Fruit fly (Drosophila melanogaster) whole organism, wandering third instar larva: ENCODE results near the gene CG13313.

Experiments used
- Abd-B ChIP-seq: fragments of >200 bp; optimal IDR thresholded peaks from 2 replicates; lab custom pipeline; 2017; ENCODE audit warnings: missing biosample characterization, missing genetic modification characterization
- CG32264 ChIP-seq: fragments of 200-800 bp; sonication (Bioruptor generic); optimal IDR thresholded peaks from 2 replicates; lab custom pipeline; 2016; ENCODE audit warnings: missing biosample characterization, missing genetic modification characterization
- CG9705 ChIP-seq: fragments of 200-800 bp; sonication (Bioruptor generic); optimal IDR thresholded peaks from 2 replicates; lab custom pipeline; 2018; ENCODE audit warnings: missing biosample characterization, mild to moderate bottlenecking, missing genetic modification characterization
- CrebA ChIP-seq: fragments of 200-800 bp; sonication (Bioruptor generic); optimal IDR thresholded peaks from 2 replicates; lab custom pipeline; 2016; ENCODE audit warnings: missing biosample characterization, mild to moderate bottlenecking, missing genetic modification characterization, borderline replicate concordance
- Dfd ChIP-seq: fragments of >200 bp; optimal IDR thresholded peaks from 2 replicates; lab custom pipeline; 2017; ENCODE audit warnings: missing biosample characterization, missing genetic modification characterization
- Dif ChIP-seq: fragments of 200-275, 200-300 bp; sonication (Bioruptor generic); optimal IDR thresholded peaks from 2 replicates; lab custom pipeline; 2018; ENCODE audit warnings: missing biosample characterization, missing genetic modification characterization; ENCODE audit not compliant: partially characterized antibody
- GATAd ChIP-seq: sonication (Bioruptor generic); optimal IDR thresholded peaks from 2 replicates; lab custom pipeline; 2016; ENCODE audit warnings: missing biosample characterization, missing genetic modification characterization
- HLH106 ChIP-seq: fragments of 200-800 bp; optimal IDR thresholded peaks from 3 replicates; lab custom pipeline; 2019; ENCODE audit warnings: missing biosample characterization, mild to moderate bottlenecking, missing genetic modification characterization, moderate library complexity
- Hnf4 ChIP-seq: fragments of 200-800 bp; sonication (Bioruptor generic); optimal IDR thresholded peaks from 2 replicates; lab custom pipeline; 2016; ENCODE audit warnings: missing biosample characterization, mild to moderate bottlenecking, missing genetic modification characterization
- Hr78 ChIP-seq: fragments of >200 bp; optimal IDR thresholded peaks from 2 replicates; lab custom pipeline; 2017; ENCODE audit warnings: missing biosample characterization, missing genetic modification characterization
- Hr83 ChIP-seq: fragments of 200-300 bp; sonication (Bioruptor generic); optimal IDR thresholded peaks from 2 replicates; lab custom pipeline; 2016; ENCODE audit warnings: missing biosample characterization, mild to moderate bottlenecking, missing genetic modification characterization, moderate library complexity; ENCODE audit not compliant: poor library complexity, severe bottlenecking
- Jra ChIP-seq: sonication (Bioruptor generic); optimal IDR thresholded peaks from 2 replicates; lab custom pipeline; 2016; ENCODE audit warnings: missing biosample characterization, missing genetic modification characterization
- Mio ChIP-seq: sonication (Bioruptor generic); optimal IDR thresholded peaks from 2 replicates; lab custom pipeline; 2016; ENCODE audit warnings: missing biosample characterization, missing genetic modification characterization
- Myc ChIP-seq: fragments of >200 bp; optimal IDR thresholded peaks from 2 replicates; lab custom pipeline; 2017
- N ChIP-seq: fragments of >200 bp; optimal IDR thresholded peaks from 2 replicates; lab custom pipeline; 2018; ENCODE audit warnings: missing biosample characterization, missing external identifiers, missing genetic modification characterization
- OdsH ChIP-seq: fragments of 200-800 bp; sonication (Bioruptor generic); optimal IDR thresholded peaks from 2 replicates; lab custom pipeline; 2016; ENCODE audit warnings: missing biosample characterization, mild to moderate bottlenecking, missing genetic modification characterization
- Rel ChIP-seq, 2 experiments: fragments of 200-800 bp; sonication (Bioruptor generic) in 1 of 2; optimal IDR thresholded peaks; 2 replicates in 1 of 2; 3 replicates in 1 of 2; lab custom pipeline; 2016 to 2019; ENCODE audit warnings: mild to moderate bottlenecking in 2 of 2, missing biosample characterization in 2 of 2, missing genetic modification characterization in 2 of 2, moderate library complexity in 1 of 2
- Sp1 ChIP-seq: fragments of 200-800 bp; sonication (Bioruptor generic); optimal IDR thresholded peaks from 3 replicates; lab custom pipeline; 2019; ENCODE audit warnings: missing biosample characterization, mild to moderate bottlenecking, missing genetic modification characterization, moderate library complexity
- Vsx2 ChIP-seq: fragments of 200-300, 225-300 bp; sonication (Bioruptor generic); optimal IDR thresholded peaks from 2 replicates; lab custom pipeline; 2018; ENCODE audit warnings: missing biosample characterization, missing genetic modification characterization; ENCODE audit not compliant: partially characterized antibody
- br ChIP-seq: fragments of 200-800 bp; sonication (Bioruptor generic); optimal IDR thresholded peaks from 2 replicates; lab custom pipeline; 2016; ENCODE audit warnings: missing biosample characterization, missing genetic modification characterization
- brk ChIP-seq: fragments of 200-800 bp; sonication (Bioruptor generic); optimal IDR thresholded peaks from 2 replicates; lab custom pipeline; 2016; ENCODE audit warnings: missing biosample characterization, mild to moderate bottlenecking, missing genetic modification characterization
- dl ChIP-seq, 2 experiments: fragments of 175-275, 200-275 bp in 1 of 2; fragments of 200-275 bp in 1 of 2; sonication (Bioruptor generic); optimal IDR thresholded peaks; lab custom pipeline; 2018; ENCODE audit warnings: mild to moderate bottlenecking in 2 of 2, missing biosample characterization in 2 of 2, missing genetic modification characterization in 2 of 2, moderate library complexity in 2 of 2; ENCODE audit not compliant: partially characterized antibody in 2 of 2, insufficient read depth in 1 of 2
- dmrt93B ChIP-seq: fragments of 200-800 bp; sonication (Bioruptor generic); optimal IDR thresholded peaks from 2 replicates; lab custom pipeline; 2018; ENCODE audit warnings: missing biosample characterization, mild to moderate bottlenecking, missing genetic modification characterization
- dsf ChIP-seq: sonication (Bioruptor generic); optimal IDR thresholded peaks from 2 replicates; lab custom pipeline; 2016; ENCODE audit warnings: missing biosample characterization, missing genetic modification characterization, borderline replicate concordance
- ey ChIP-seq: fragments of 200-800 bp; sonication (Bioruptor generic); optimal IDR thresholded peaks from 2 replicates; lab custom pipeline; 2016; ENCODE audit warnings: missing biosample characterization, missing genetic modification characterization
- foxo ChIP-seq, 2 experiments: fragments of 200-800 bp; sonication (Bioruptor generic); optimal IDR thresholded peaks; 2 replicates in 1 of 2; 3 replicates in 1 of 2; lab custom pipeline; 2016 to 2017; ENCODE audit warnings: missing biosample characterization in 2 of 2, missing genetic modification characterization in 2 of 2
- fru ChIP-seq: fragments of 200-800 bp; sonication (Bioruptor generic); optimal IDR thresholded peaks from 3 replicates; lab custom pipeline; 2016; ENCODE audit warnings: missing biosample characterization, mild to moderate bottlenecking, missing genetic modification characterization
- h ChIP-seq: fragments of 200-800 bp; sonication (Bioruptor generic); optimal IDR thresholded peaks from 3 replicates; lab custom pipeline; 2016; ENCODE audit warnings: missing biosample characterization, mild to moderate bottlenecking, missing genetic modification characterization
- jim ChIP-seq: fragments of 175-275, 200-325 bp; sonication (Bioruptor generic); optimal IDR thresholded peaks from 2 replicates; lab custom pipeline; 2016; ENCODE audit warnings: missing biosample characterization, mild to moderate bottlenecking, missing genetic modification characterization
- lola ChIP-seq: fragments of >200 bp; optimal IDR thresholded peaks from 2 replicates; lab custom pipeline; 2017; ENCODE audit warnings: missing biosample characterization, missing genetic modification characterization
- pan ChIP-seq: fragments of >200 bp; optimal IDR thresholded peaks from 2 replicates; lab custom pipeline; 2017
- psq ChIP-seq: fragments of 200-800 bp; sonication (Bioruptor generic); optimal IDR thresholded peaks from 3 replicates; lab custom pipeline; 2017; ENCODE audit warnings: missing biosample characterization, mild to moderate bottlenecking, missing genetic modification characterization, moderate library complexity
- rgr ChIP-seq: fragments of 200-800 bp; sonication (Bioruptor generic); optimal IDR thresholded peaks from 3 replicates; lab custom pipeline; 2016; ENCODE audit warnings: missing biosample characterization, mild to moderate bottlenecking, missing genetic modification characterization
- sage ChIP-seq: fragments of 200-800 bp; sonication (Bioruptor generic); optimal IDR thresholded peaks from 2 replicates; lab custom pipeline; 2016; ENCODE audit warnings: missing biosample characterization, mild to moderate bottlenecking, missing genetic modification characterization
- sv ChIP-seq: fragments of 200-800 bp; sonication (Bioruptor generic); optimal IDR thresholded peaks from 3 replicates; lab custom pipeline; 2016; ENCODE audit warnings: missing biosample characterization, missing genetic modification characterization
- tai ChIP-seq: sonication (Bioruptor generic); optimal IDR thresholded peaks from 2 replicates; lab custom pipeline; 2016; ENCODE audit warnings: missing biosample characterization, missing genetic modification characterization
- usp ChIP-seq: fragments of >200 bp; optimal IDR thresholded peaks from 2 replicates; lab custom pipeline; 2017; ENCODE audit warnings: missing biosample characterization, missing genetic modification characterization
- woc ChIP-seq: sonication (Bioruptor generic); optimal IDR thresholded peaks from 2 replicates; lab custom pipeline; 2016; ENCODE audit warnings: missing biosample characterization, mild to moderate bottlenecking, missing genetic modification characterization

CG13313 gene

DNA sequence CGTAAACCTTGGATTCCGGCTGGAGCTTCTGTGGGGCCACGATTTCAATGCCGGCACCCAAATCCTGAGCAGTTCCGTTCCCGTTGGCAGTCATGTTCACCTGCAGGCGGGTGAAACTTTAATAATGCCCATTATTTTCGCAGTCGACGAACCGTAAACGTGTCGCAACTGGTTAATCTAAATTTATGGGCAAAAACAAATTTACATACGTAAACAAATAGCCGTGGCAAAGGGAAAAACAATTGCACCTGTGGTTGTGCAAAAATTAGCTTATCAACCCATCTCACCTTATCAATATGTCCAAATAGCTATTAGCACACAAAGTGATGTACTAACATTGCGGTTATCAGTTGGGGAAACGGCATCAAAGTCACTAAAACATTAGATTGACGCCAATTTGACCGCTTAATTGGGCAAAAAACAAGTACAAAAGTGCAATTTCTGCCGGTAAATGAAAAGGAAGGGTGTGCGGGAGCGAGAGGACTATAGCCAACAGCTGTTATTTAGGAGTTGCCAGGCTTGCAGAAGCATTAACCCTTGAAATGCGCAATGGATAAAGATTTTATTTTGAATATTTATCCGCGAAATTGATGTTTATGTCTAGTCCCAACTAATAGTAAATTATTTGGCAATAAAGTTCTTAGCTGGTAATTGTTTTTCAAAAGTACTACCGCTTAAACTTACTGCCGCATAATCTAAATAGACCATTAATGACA lies 26.6 kb downstream of the CG13313 start:
- no peak for TF ChIP-seq Vsx2
- no peak for TF ChIP-seq dmrt93B (GFP tag; lab: Kevin White, UChicago)
- TF ChIP-seq Hr83 (GFP tag; lab: Kevin White, UChicago), result peak; percentile 38
- TF ChIP-seq CG32264 (GFP tag; lab: Kevin White, UChicago), result no peak
- TF ChIP-seq Sp1, result peak; percentile 2
- TF ChIP-seq CG9705 (GFP tag; lab: Kevin White, UChicago), result no peak
- TF ChIP-seq tai (GFP tag; lab: Kevin White, UChicago), result no peak
- TF ChIP-seq Jra (GFP tag; lab: Kevin White, UChicago), result no peak
- no peak for TF ChIP-seq dl (GFP tag; optimal IDR thresholded peaks at IDR 0.05; lab: Kevin White, UChicago; ENCODE audit: insufficient read depth in 1 of 2, partially characterized antibody in 2 of 2)
- TF ChIP-seq lola, result no peak
- TF ChIP-seq pan (lab: Kevin White, UChicago), result no peak
- no peak for TF ChIP-seq ey
- no peak for TF ChIP-seq Dif (GFP tag; lab: Kevin White, UChicago)
- no peak for TF ChIP-seq CrebA (GFP tag; lab: Kevin White, UChicago)
- TF ChIP-seq brk (GFP tag; lab: Kevin White, UChicago), result no peak
- TF ChIP-seq Myc (lab: Kevin White, UChicago), result no peak
- TF ChIP-seq h (GFP tag; lab: Kevin White, UChicago), result peak; percentile 52
- TF ChIP-seq rgr (GFP tag; lab: Kevin White, UChicago), result peak; percentile 8
- no peak for TF ChIP-seq Dfd (GFP tag; lab: Kevin White, UChicago)
- no peak for TF ChIP-seq Mio (GFP tag; lab: Kevin White, UChicago)
- no peak for TF ChIP-seq sage (GFP tag; lab: Kevin White, UChicago)
- TF ChIP-seq HLH106, result peak; percentile 32
- TF ChIP-seq Abd-B, result no peak
- TF ChIP-seq dsf, result no peak
- TF ChIP-seq br, result peak; percentile 26
- no peak for TF ChIP-seq N (GFP tag; lab: Kevin White, UChicago)
- no peak for TF ChIP-seq psq
- no peak for TF ChIP-seq jim
- no peak for TF ChIP-seq sv (GFP tag; lab: Kevin White, UChicago)
- TF ChIP-seq Rel (GFP tag; optimal IDR thresholded peaks at IDR 0.05; lab: Kevin White, UChicago), result no peak
- no peak for TF ChIP-seq Rel (tag; optimal IDR thresholded peaks at IDR 0.05; lab: Kevin White, UChicago)
- no peak for TF ChIP-seq GATAd (GFP tag; lab: Kevin White, UChicago)
- peak in 1 of 2 experiments; percentile 41 for TF ChIP-seq foxo (GFP tag; optimal IDR thresholded peaks at IDR 0.05; lab: Kevin White, UChicago)
- no peak for TF ChIP-seq usp (GFP tag; lab: Kevin White, UChicago)
- no peak for TF ChIP-seq OdsH
- TF ChIP-seq woc (GFP tag; lab: Kevin White, UChicago), result peak; percentile 25
- no peak for TF ChIP-seq fru
- no peak for TF ChIP-seq Hr78
- TF ChIP-seq Hnf4 (GFP tag; lab: Kevin White, UChicago), result no peak
- TF ChIP-seq, all 38 proteins: peak for 8

- no peak for TF ChIP-seq CG9705 (GFP tag; lab: Kevin White, UChicago)
- TF ChIP-seq OdsH, result peak; percentile 32
- no peak for TF ChIP-seq GATAd (GFP tag; lab: Kevin White, UChicago)
- peak; percentile 41 for TF ChIP-seq Hr83 (GFP tag; lab: Kevin White, UChicago)
- no peak for TF ChIP-seq Jra (GFP tag; lab: Kevin White, UChicago)
- TF ChIP-seq h (GFP tag; lab: Kevin White, UChicago), result no peak
- TF ChIP-seq Dif (GFP tag; lab: Kevin White, UChicago), result peak; percentile 18
- TF ChIP-seq rgr (GFP tag; lab: Kevin White, UChicago), result no peak
- TF ChIP-seq Hnf4 (GFP tag; lab: Kevin White, UChicago), result no peak
- TF ChIP-seq tai (GFP tag; lab: Kevin White, UChicago), result no peak
- TF ChIP-seq fru, result peak; percentile 3
- TF ChIP-seq Mio (GFP tag; lab: Kevin White, UChicago), result no peak
- no peak for TF ChIP-seq woc (GFP tag; lab: Kevin White, UChicago)
- no peak for TF ChIP-seq Myc (lab: Kevin White, UChicago)
- TF ChIP-seq dl (GFP tag; optimal IDR thresholded peaks at IDR 0.05; lab: Kevin White, UChicago; ENCODE audit: insufficient read depth in 1 of 2, partially characterized antibody in 2 of 2), result no peak
- peak; percentile 25 for TF ChIP-seq Sp1
- no peak for TF ChIP-seq N (GFP tag; lab: Kevin White, UChicago)
- no peak for TF ChIP-seq brk (GFP tag; lab: Kevin White, UChicago)
Observed at dm6 chr3L:8985848-8986320, 27.2 kb downstream of the CG13313 start, which contains the start of gene Galk. TSS of gene Galk (minus strand) at chr3L:8986091.
